Worm (Caenorhabditis elegans) whole organism, young adult: ENCODE data around the gene Y38E10A.2.
A peak's percentile ranks its signal among the peaks of the same experiment; 100 is the strongest.

Experiments used
- B0336.3 ChIP-seq: fragments of 200-800 bp; sonication (Bioruptor generic); IDR thresholded peaks from 2 replicates; pipeline ENCODE4 v1.3.6; 2022; ENCODE audit warnings: missing genetic modification characterization, missing compliant biosample characterization
- D2030.7 ChIP-seq: fragments of 200-800 bp; sonication (Bioruptor generic); IDR thresholded peaks from 2 replicates; pipeline ENCODE4 v1.3.6; 2022; ENCODE audit warnings: missing genetic modification reagents, missing genetic modification characterization, missing compliant biosample characterization
- F33H1.4 ChIP-seq: fragments of 200-800 bp; sonication (Bioruptor generic); IDR thresholded peaks from 2 replicates; pipeline ENCODE4 v1.3.6; 2022; ENCODE audit warnings: missing genetic modification reagents, missing genetic modification characterization, missing compliant biosample characterization
- T26A5.8 ChIP-seq: sonication (generic microtip); optimal IDR thresholded peaks from 2 replicates; lab custom pipeline; 2016; ENCODE audit warnings: missing genetic modification characterization, missing compliant biosample characterization
- Y53F4B.3 ChIP-seq: fragments of 200-800 bp; sonication (Bioruptor generic); IDR thresholded peaks from 2 replicates; pipeline ENCODE4 v1.3.6; 2022; ENCODE audit warnings: missing genetic modification reagents, missing genetic modification characterization, missing compliant biosample characterization
- ama-1 ChIP-seq, 3 experiments: fragments of 150-350 bp in 1 of 3; sonication (generic microtip) in 2 of 3; optimal IDR thresholded peaks; 2 replicates each; lab custom pipeline; 2014 to 2018; ENCODE audit warnings: missing biosample characterization in 2 of 3, missing genetic modification characterization in 2 of 3, missing genetic modification reagents in 2 of 3
- atf-7 ChIP-seq: sonication (generic microtip); optimal IDR thresholded peaks from 2 replicates; lab custom pipeline; 2017; ENCODE audit warnings: mild to moderate bottlenecking, missing genetic modification characterization, missing compliant biosample characterization
- attf-6 ChIP-seq: fragments of 200-800 bp; sonication (Bioruptor generic); IDR thresholded peaks from 2 replicates; pipeline ENCODE4 v1.3.6; 2022; ENCODE audit warnings: missing genetic modification reagents, missing genetic modification characterization, missing compliant biosample characterization
- ceh-100 ChIP-seq: fragments of 200-800 bp; sonication (Bioruptor generic); IDR thresholded peaks from 2 replicates; pipeline ENCODE4 v1.3.6; 2022; ENCODE audit warnings: missing genetic modification reagents, missing genetic modification characterization, missing compliant biosample characterization
- ceh-91 ChIP-seq: fragments of 200-800 bp; sonication (Bioruptor generic); IDR thresholded peaks from 2 replicates; pipeline ENCODE4 v1.3.6; 2022; ENCODE audit warnings: missing genetic modification reagents, missing genetic modification characterization, missing compliant biosample characterization
- dox-1 ChIP-seq: fragments of 200-800 bp; sonication (Bioruptor generic); IDR thresholded peaks from 2 replicates; pipeline ENCODE4 v1.3.6; 2022; ENCODE audit warnings: missing genetic modification reagents, missing genetic modification characterization, missing compliant biosample characterization
- dpl-1 ChIP-seq: fragments of 150-350 bp; optimal IDR thresholded peaks from 2 replicates; lab custom pipeline; 2014; ENCODE audit warnings: missing biosample characterization, missing genetic modification reagents, missing genetic modification characterization
- efl-1 ChIP-seq: fragments of 150-350 bp; optimal IDR thresholded peaks from 2 replicates; lab custom pipeline; 2014; ENCODE audit warnings: missing biosample characterization, missing genetic modification reagents, missing genetic modification characterization
- egl-44 ChIP-seq: fragments of 200-800 bp; sonication (Bioruptor generic); IDR thresholded peaks from 2 replicates; pipeline ENCODE4 v1.3.6; 2022; ENCODE audit warnings: missing genetic modification reagents, missing genetic modification characterization, missing compliant biosample characterization
- egrh-3 ChIP-seq: fragments of 200-800 bp; sonication (Bioruptor generic); IDR thresholded peaks from 2 replicates; pipeline ENCODE4 v1.3.6; 2022; ENCODE audit warnings: missing genetic modification reagents, missing genetic modification characterization, missing compliant biosample characterization
- ets-4 ChIP-seq: fragments of 200-800 bp; sonication (Bioruptor generic); optimal IDR thresholded peaks from 2 replicates; lab custom pipeline; 2018; ENCODE audit warnings: mild to moderate bottlenecking, missing genetic modification characterization, missing compliant biosample characterization
- him-1 ChIP-seq: sonication (generic microtip); optimal IDR thresholded peaks from 2 replicates; lab custom pipeline; 2016; ENCODE audit warnings: missing genotype, missing genetic modification reagents, missing genetic modification characterization, missing compliant biosample characterization
- hlh-12 ChIP-seq: sonication (generic microtip); optimal IDR thresholded peaks from 2 replicates; lab custom pipeline; 2016; ENCODE audit warnings: missing genetic modification characterization, missing compliant biosample characterization
- hmg-1.2 ChIP-seq: fragments of 200-800 bp; sonication (Bioruptor generic); IDR thresholded peaks from 2 replicates; pipeline ENCODE4 v1.3.6; 2022; ENCODE audit warnings: missing genetic modification reagents, missing genetic modification characterization, missing compliant biosample characterization
- hrde-1 ChIP-seq: sonication (generic microtip); optimal IDR thresholded peaks from 2 replicates; lab custom pipeline; 2016; ENCODE audit warnings: missing genetic modification characterization, mild to moderate bottlenecking, missing compliant biosample characterization, moderate library complexity, missing genotype, missing genetic modification reagents, borderline replicate concordance
- lag-1 ChIP-seq: fragments of 200-800 bp; sonication (Bioruptor generic); IDR thresholded peaks from 2 replicates; pipeline ENCODE4 v1.3.6; 2022; ENCODE audit warnings: missing genetic modification reagents, missing genetic modification characterization, missing compliant biosample characterization
- lin-54 ChIP-seq: fragments of 200-800 bp; sonication (Bioruptor generic); optimal IDR thresholded peaks from 2 replicates; lab custom pipeline; 2018; ENCODE audit warnings: mild to moderate bottlenecking, missing genetic modification characterization, missing compliant biosample characterization
- lsl-1 ChIP-seq: fragments of 200-800 bp; sonication (Bioruptor generic); optimal IDR thresholded peaks from 2 replicates; lab custom pipeline; 2018; ENCODE audit warnings: mild to moderate bottlenecking, missing genetic modification characterization, moderate library complexity, missing compliant biosample characterization
- madf-3 ChIP-seq: fragments of 200-800 bp; sonication (Bioruptor generic); IDR thresholded peaks from 2 replicates; pipeline ENCODE4 v1.3.6; 2022; ENCODE audit warnings: missing genetic modification reagents, missing genetic modification characterization, missing compliant biosample characterization
- madf-6 ChIP-seq: fragments of 200-800 bp; sonication (Bioruptor generic); IDR thresholded peaks from 2 replicates; pipeline ENCODE4 v1.3.6; 2022; ENCODE audit warnings: missing genetic modification reagents, missing genetic modification characterization, missing compliant biosample characterization
- madf-8 ChIP-seq: fragments of 200-800 bp; sonication (Bioruptor generic); conservative IDR thresholded peaks from 2 replicates; pipeline ENCODE4 v1.3.6; 2022; ENCODE audit warnings: missing genetic modification reagents, missing genetic modification characterization, missing compliant biosample characterization
- mcd-1 ChIP-seq: fragments of 200-800 bp; sonication (Bioruptor generic); IDR thresholded peaks from 2 replicates; pipeline ENCODE4 v1.3.6; 2022; ENCODE audit warnings: missing genetic modification reagents, missing genetic modification characterization, missing compliant biosample characterization
- mel-28 ChIP-seq: sonication (generic microtip); optimal IDR thresholded peaks from 2 replicates; lab custom pipeline; 2016; ENCODE audit warnings: borderline replicate concordance, mild to moderate bottlenecking, missing genetic modification characterization, missing compliant biosample characterization
- mxl-1 ChIP-seq: sonication (generic microtip); optimal IDR thresholded peaks from 2 replicates; lab custom pipeline; 2016; ENCODE audit warnings: missing genetic modification characterization, missing compliant biosample characterization
- nhr-27 ChIP-seq: fragments of 200-800 bp; sonication (Bioruptor generic); optimal IDR thresholded peaks from 2 replicates; lab custom pipeline; 2018; ENCODE audit warnings: mild to moderate bottlenecking, missing genetic modification characterization, moderate library complexity, missing compliant biosample characterization
- nhr-80 ChIP-seq: sonication (generic microtip); optimal IDR thresholded peaks from 2 replicates; lab custom pipeline; 2016; ENCODE audit warnings: missing genetic modification characterization, missing compliant biosample characterization
- nhr-90 ChIP-seq: sonication (generic microtip); optimal IDR thresholded peaks from 2 replicates; lab custom pipeline; 2016; ENCODE audit warnings: missing genotype, mild to moderate bottlenecking, missing genetic modification characterization, missing compliant biosample characterization
- pbrm-1 ChIP-seq: fragments of 200-800 bp; sonication (Bioruptor generic); IDR thresholded peaks from 2 replicates; pipeline ENCODE4 v1.3.6; 2022; ENCODE audit warnings: missing genetic modification reagents, missing genetic modification characterization, missing compliant biosample characterization
- rpc-1 ChIP-seq, 2 experiments: fragments of 150-350 bp in 1 of 2; sonication (generic microtip) in 1 of 2; optimal IDR thresholded peaks; 2 replicates each; lab custom pipeline; 2014 to 2018; ENCODE audit warnings: missing biosample characterization in 1 of 2, missing genetic modification characterization in 1 of 2, missing genetic modification reagents in 1 of 2, missing genotype in 1 of 2
- sdz-38 ChIP-seq: sonication (generic microtip); optimal IDR thresholded peaks from 2 replicates; lab custom pipeline; 2016; ENCODE audit warnings: missing genotype, missing genetic modification characterization, missing compliant biosample characterization
- somi-1 ChIP-seq: fragments of 200-800 bp; sonication (Bioruptor generic); optimal IDR thresholded peaks from 2 replicates; lab custom pipeline; 2018; ENCODE audit warnings: mild to moderate bottlenecking, missing genetic modification characterization, missing compliant biosample characterization
- tlf-1 ChIP-seq: fragments of 200-800 bp; sonication (Bioruptor generic); optimal IDR thresholded peaks from 2 replicates; lab custom pipeline; 2018; ENCODE audit warnings: mild to moderate bottlenecking, missing genetic modification characterization, missing compliant biosample characterization
- xnd-1 ChIP-seq: sonication (generic microtip); optimal IDR thresholded peaks from 2 replicates; lab custom pipeline; 2016; ENCODE audit warnings: missing genotype, missing genetic modification reagents, missing genetic modification characterization, missing compliant biosample characterization
- ztf-25 ChIP-seq: fragments of 200-800 bp; sonication (Bioruptor generic); IDR thresholded peaks from 2 replicates; pipeline ENCODE4 v1.3.6; 2022; ENCODE audit warnings: missing genetic modification reagents, missing genetic modification characterization, missing compliant biosample characterization
- ztf-28 ChIP-seq: fragments of 200-800 bp; sonication (Bioruptor generic); IDR thresholded peaks from 2 replicates; pipeline ENCODE4 v1.3.6; 2022; ENCODE audit warnings: missing genetic modification reagents, missing genetic modification characterization, missing compliant biosample characterization
- ztf-6 ChIP-seq: fragments of 200-800 bp; sonication (Bioruptor generic); IDR thresholded peaks from 2 replicates; pipeline ENCODE4 v1.3.6; 2022; ENCODE audit warnings: missing genetic modification reagents, missing genetic modification characterization, missing compliant biosample characterization

Y38E10A.2 gene

ce11 chrII:12603667-12604621, 30.5 kb upstream of the Y38E10A.2 start, which contains the start of the genes ceh-100 and lips-15:
Gene ceh-100, minus strand, starts transcription at chrII:12603680.
Gene lips-15, plus strand, starts transcription at chrII:12604386.
- TF ChIP-seq lsl-1 (GFP tag; lab: Kevin White, UChicago) (peak; percentile 84), D2030.7 (peak; percentile 46; the same call in 1 of the 2 replicates), hrde-1 (tag; lab: Kevin White, UChicago) (no peak), F33H1.4 (GFP tag; lab: Robert Waterston, UW) (peak; percentile 80), ztf-6 (GFP tag; lab: Robert Waterston, UW) (no peak), xnd-1 (tag; lab: Kevin White, UChicago) (peak; percentile 72), ceh-100 (peak; percentile 37; the same call in 1 of the 2 replicates), mxl-1 (tag; lab: Kevin White, UChicago) (no peak), egl-44 (GFP tag; lab: Robert Waterston, UW) (no peak), ets-4 (GFP tag; lab: Kevin White, UChicago) (no peak), mcd-1 (GFP tag; lab: Robert Waterston, UW) (peak; percentile 13; the same call in 1 of the 2 replicates), madf-8 (GFP tag; lab: Robert Waterston, UW) (0 out of 2 replicates have a peak, but pooled peaks have one; percentile 12), pbrm-1 (GFP tag; lab: Robert Waterston, UW) (no peak), lin-54 (GFP tag; lab: Kevin White, UChicago) (peak; percentile 27), rpc-1 (optimal IDR thresholded peaks at IDR 0.05; lab: Kevin White, UChicago) (no peak), rpc-1 (tag; optimal IDR thresholded peaks at IDR 0.05; lab: Kevin White, UChicago) (no peak), lag-1 (GFP tag; lab: Robert Waterston, UW) (no peak), atf-7 (tag; lab: Kevin White, UChicago) (no peak), madf-6 (no peak), nhr-27 (no peak), ceh-91 (GFP tag; lab: Robert Waterston, UW) (0 out of 2 replicates have a peak, but pooled peaks have one; percentile 17), nhr-90 (tag; lab: Kevin White, UChicago) (no peak), sdz-38 (tag; lab: Kevin White, UChicago) (no peak), hmg-1.2 (GFP tag; lab: Robert Waterston, UW) (peak; percentile 96), dox-1 (GFP tag; lab: Robert Waterston, UW) (no peak), efl-1 (peak; percentile 28), madf-3 (GFP tag; lab: Robert Waterston, UW) (no peak), Y53F4B.3 (GFP tag; lab: Robert Waterston, UW) (no peak)

ce11 chrII:12580952-12581351, 7.5 kb upstream of the Y38E10A.2 start, which contains the start of gene clec-4:
Gene clec-4, minus strand, starts transcription at chrII:12581113.
- TF ChIP-seq attf-6 (GFP tag; lab: Robert Waterston, UW) (no peak), nhr-80 (peak; percentile 45)

- TF ChIP-seq nhr-80: peak; percentile 85
- TF ChIP-seq B0336.3 (GFP tag; lab: Robert Waterston, UW): no peak
- TF ChIP-seq dox-1 (GFP tag; lab: Robert Waterston, UW): 0 out of 2 replicates have a peak, but pooled peaks have one; percentile 12
These were observed 4.3 kb upstream of the Y38E10A.2 start, which contains the start of gene clec-8 for ce11 chrII:12577754-12578153. Gene clec-8, minus strand, starts transcription at chrII:12578061.

ce11 chrII:12574668-12575067, 1.2 kb upstream of the Y38E10A.2 start, which contains the start of gene Y38E10A.3:
Gene Y38E10A.3, minus strand, starts transcription at chrII:12574768.
- TF ChIP-seq egrh-3 (no peak), D2030.7 (no peak), hlh-12 (tag; lab: Kevin White, UChicago) (no peak), ama-1 (optimal IDR thresholded peaks at IDR 0.05; lab: Kevin White, UChicago) (no peak), ama-1 (GFP tag; optimal IDR thresholded peaks at IDR 0.05; lab: Kevin White, UChicago) (no peak), F33H1.4 (GFP tag; lab: Robert Waterston, UW) (no peak), hmg-1.2 (GFP tag; lab: Robert Waterston, UW) (no peak), him-1 (tag; lab: Kevin White, UChicago) (no peak), mel-28 (tag; lab: Kevin White, UChicago) (no peak), tlf-1 (GFP tag; lab: Kevin White, UChicago) (no peak), egl-44 (GFP tag; lab: Robert Waterston, UW) (no peak), xnd-1 (tag; lab: Kevin White, UChicago) (no peak), dpl-1 (no peak), somi-1 (GFP tag; lab: Kevin White, UChicago) (no peak), ztf-25 (GFP tag; lab: Robert Waterston, UW) (no peak), ztf-28 (GFP tag; lab: Robert Waterston, UW) (no peak), T26A5.8 (tag; lab: Kevin White, UChicago) (no peak)
